Worm (Caenorhabditis elegans): ENCODE measurements around the gene sre-36.

DNA sequence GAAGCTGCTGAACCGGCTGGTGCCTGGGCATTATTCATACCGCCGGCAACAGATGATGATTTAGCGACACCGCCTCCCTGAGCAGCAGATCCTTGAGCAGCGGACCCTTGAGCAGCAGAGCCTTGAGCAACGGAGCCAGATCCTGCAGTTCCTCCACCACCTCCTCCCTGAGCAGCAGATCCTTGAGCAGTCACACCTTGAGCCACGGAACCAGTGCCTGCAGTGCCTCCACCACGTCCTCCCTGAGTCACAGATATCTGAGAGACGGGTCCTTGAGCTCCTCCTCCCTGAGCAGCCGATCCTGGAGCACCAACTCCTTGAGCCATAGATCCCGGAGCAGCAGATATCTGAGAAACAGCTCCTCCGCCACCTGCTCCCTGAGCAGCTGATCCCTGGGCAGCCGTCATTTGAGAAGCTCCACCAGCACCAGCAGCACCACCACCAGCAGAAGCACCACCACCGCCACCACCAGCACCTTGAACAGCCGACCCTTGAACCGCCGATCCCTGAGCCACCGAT lies 23.0 kb upstream of the sre-36 start:
- TF ChIP-seq pha-2 (tag; optimal IDR thresholded peaks at IDR 0.05) (no peak), fkh-10 (GFP tag; optimal IDR thresholded peaks at IDR 0.05) (no peak), pax-1 (tag; optimal IDR thresholded peaks at IDR 0.05) (no peak), rnt-1 (tag; optimal IDR thresholded peaks at IDR 0.05) (no peak), tbx-2 (tag; optimal IDR thresholded peaks at IDR 0.05) (no peak), hlh-30 (tag; optimal IDR thresholded peaks at IDR 0.05; ENCODE audit: insufficient read depth) (no peak), ceh-6 (GFP tag; optimal IDR thresholded peaks at IDR 0.05) (no peak), ceh-22 (tag; optimal IDR thresholded peaks at IDR 0.05) (no peak), nfya-1 (tag; optimal IDR thresholded peaks at IDR 0.05) (no peak), nhr-232 (tag; optimal IDR thresholded peaks at IDR 0.05) (no peak), K09A11.1 (tag; optimal IDR thresholded peaks at IDR 0.05; ENCODE audit: insufficient read depth) (no peak), unc-42 (tag; optimal IDR thresholded peaks at IDR 0.05) (no peak), pat-9 (tag; optimal IDR thresholded peaks at IDR 0.05) (no peak)
